Worm (Caenorhabditis elegans): ENCODE results near the gene ZK546.4.
A peak's percentile ranks its signal among the peaks of the same experiment; 100 is the strongest.
"Not testable (repeated sequence)": the region's sequence is repeated elsewhere in the genome, so short reads cannot be mapped to it uniquely, and the experiment has no call there.

ZK546.4 gene

DNA sequence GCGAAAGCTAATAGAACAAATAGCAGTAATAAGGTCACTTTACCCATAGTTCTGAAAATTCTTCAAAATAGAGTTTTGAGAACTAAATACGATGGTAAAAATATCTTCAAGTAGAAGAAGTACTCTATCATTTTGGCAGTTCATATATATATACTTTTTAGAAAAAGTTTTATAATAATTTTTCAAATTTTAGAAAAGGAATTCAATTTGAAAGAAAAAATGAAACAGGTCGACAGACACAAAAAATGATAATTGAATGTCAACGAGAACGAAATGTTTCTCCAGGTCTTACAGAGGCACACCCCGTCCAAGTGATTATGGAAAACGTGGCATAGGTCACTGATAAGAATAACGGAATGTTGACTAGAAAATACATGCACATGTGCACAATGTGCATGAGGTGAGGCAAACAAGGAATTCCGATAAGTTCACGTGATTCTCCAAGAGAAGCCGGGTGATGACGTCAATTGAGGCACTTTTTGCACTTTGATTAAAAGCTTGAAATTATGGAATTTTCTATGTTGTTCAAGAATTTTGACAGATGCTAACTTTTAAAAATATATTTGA, 12.6 kb upstream of the ZK546.4 start, which contains the start of gene aagr-2 (continued):
- TF ChIP-seq ztf-4 (tag; optimal IDR thresholded peaks at IDR 0.05) (no peak), irx-1 (tag; optimal IDR thresholded peaks at IDR 0.05) (no peak), unc-30 (tag; optimal IDR thresholded peaks at IDR 0.05) (no peak), pag-3 (tag; optimal IDR thresholded peaks at IDR 0.05; ENCODE audit: borderline replicate concordance, insufficient read depth) (no peak), sptf-1 (tag; optimal IDR thresholded peaks at IDR 0.05) (no peak), nhr-28 (tag; optimal IDR thresholded peaks at IDR 0.05) (no peak), ceh-8 (GFP tag; optimal IDR thresholded peaks at IDR 0.05) (no peak), lin-35 (GFP tag; optimal IDR thresholded peaks at IDR 0.05) (peak in 1 of 2 experiments; percentile 60), lir-3 (tag; optimal IDR thresholded peaks at IDR 0.05; ENCODE audit: poor library complexity) (no peak), mef-2 (tag; optimal IDR thresholded peaks at IDR 0.05) (no peak), pax-3 (tag; optimal IDR thresholded peaks at IDR 0.05) (peak; percentile 13), snpc-4 (tag; optimal IDR thresholded peaks at IDR 0.05) (no peak), nhr-84 (tag; optimal IDR thresholded peaks at IDR 0.05) (no peak), aha-1 (tag; optimal IDR thresholded peaks at IDR 0.05) (no peak), jun-1 (tag; optimal IDR thresholded peaks at IDR 0.05) (peak; percentile 19), ceh-90 (tag; optimal IDR thresholded peaks at IDR 0.05) (no peak), mdl-1 (tag; optimal IDR thresholded peaks at IDR 0.05) (peak in 1 of 2 experiments; percentile 74), nhr-71 (tag; optimal IDR thresholded peaks at IDR 0.05) (peak; percentile 36), nhr-77 (tag; optimal IDR thresholded peaks at IDR 0.05) (no peak), hpl-2 (GFP tag; optimal IDR thresholded peaks at IDR 0.05) (no peak), ceh-88 (GFP tag; IDR thresholded peaks at IDR 0.05) (no peak), egl-27 (tag; optimal IDR thresholded peaks at IDR 0.05) (no peak), ceh-63 (GFP tag; optimal IDR thresholded peaks at IDR 0.05) (no peak), ceh-82 (tag; optimal IDR thresholded peaks at IDR 0.05) (no peak), fkh-4 (tag; optimal IDR thresholded peaks at IDR 0.05; ENCODE audit: borderline replicate concordance) (no peak), nhr-76 (tag; optimal IDR thresholded peaks at IDR 0.05) (no peak), nhr-237 (tag; optimal IDR thresholded peaks at IDR 0.05) (no peak), rnt-1 (tag; optimal IDR thresholded peaks at IDR 0.05) (no peak), nhr-11 (tag; optimal IDR thresholded peaks at IDR 0.05) (no peak), tlp-1 (tag; optimal IDR thresholded peaks at IDR 0.05) (no peak), aly-2 (tag; optimal IDR thresholded peaks at IDR 0.05) (no peak), ztf-11 (tag; optimal IDR thresholded peaks at IDR 0.05) (no peak), C16A3.4 (tag; optimal IDR thresholded peaks at IDR 0.05) (no peak), zag-1 (tag; optimal IDR thresholded peaks at IDR 0.05) (no peak), blmp-1 (tag; optimal IDR thresholded peaks at IDR 0.05) (no peak), lsy-2 (tag; optimal IDR thresholded peaks at IDR 0.05) (no peak)

DNA sequence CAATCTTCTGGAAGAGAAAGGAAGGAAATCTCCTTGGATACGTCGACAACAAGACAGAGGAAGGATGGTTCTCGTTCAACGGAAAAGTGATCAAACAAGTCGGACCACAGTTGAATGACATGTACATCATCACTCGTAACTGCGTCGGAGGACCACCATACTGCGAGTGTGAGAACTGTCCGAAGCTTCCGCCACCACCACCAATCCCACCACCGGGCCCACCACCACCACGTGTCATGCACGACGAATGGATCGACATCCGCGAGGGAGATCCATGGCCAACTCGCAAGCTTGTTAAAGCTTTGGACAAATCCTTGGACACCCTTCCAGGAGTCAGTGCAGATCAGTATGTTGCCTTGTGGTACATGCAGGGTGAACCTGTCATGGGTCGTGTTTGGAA, 6.6 kb upstream of the ZK546.4 start:
- TF ChIP-seq ceh-88 (GFP tag; IDR thresholded peaks at IDR 0.05) (no peak), lin-13 (GFP tag; optimal IDR thresholded peaks at IDR 0.05) (no peak), sox-4 (tag; optimal IDR thresholded peaks at IDR 0.05) (no peak), egl-27 (tag; optimal IDR thresholded peaks at IDR 0.05) (no peak), mab-9 (GFP tag; IDR thresholded peaks at IDR 0.05) (no peak), nhr-12 (tag; optimal IDR thresholded peaks at IDR 0.05) (no peak), skn-1 (tag; optimal IDR thresholded peaks at IDR 0.05) (no peak), vab-15 (tag; optimal IDR thresholded peaks at IDR 0.05) (no peak)

ce11 chrII:4932727-4933126, 5.1 kb upstream of the ZK546.4 start, which contains the start of gene msp-152:
msp-152 (plus strand) TSS chrII:4933027.
- not testable (repeated sequence) for TF ChIP-seq C16A3.4, nhr-84, nhr-11 (tag; optimal IDR thresholded peaks at IDR 0.05)
